Worm (Caenorhabditis elegans) whole organism, L2 larva: Measurements from ENCODE around the gene exp-1.

Experiments used
- alr-1 ChIP-seq: fragments of 150-350 bp; optimal IDR thresholded peaks from 2 replicates; lab custom pipeline; 2014; ENCODE audit warnings: missing biosample characterization, missing genetic modification characterization
- ceh-82 ChIP-seq: fragments of 150-350 bp; optimal IDR thresholded peaks from 2 replicates; lab custom pipeline; 2014; ENCODE audit warnings: missing biosample characterization, missing genetic modification characterization
- lin-13 ChIP-seq: fragments of 150-350 bp; optimal IDR thresholded peaks from 2 replicates; lab custom pipeline; 2014; ENCODE audit warnings: missing biosample characterization, missing genetic modification reagents, missing genetic modification characterization
- lin-39 ChIP-seq: fragments of 150-350 bp; optimal IDR thresholded peaks from 2 replicates; lab custom pipeline; 2014; ENCODE audit warnings: missing biosample characterization, missing genetic modification reagents, missing genetic modification characterization
- snpc-4 ChIP-seq: fragments of 150-350 bp; optimal IDR thresholded peaks from 2 replicates; lab custom pipeline; 2014; ENCODE audit warnings: missing biosample characterization, missing genetic modification characterization

DNA sequence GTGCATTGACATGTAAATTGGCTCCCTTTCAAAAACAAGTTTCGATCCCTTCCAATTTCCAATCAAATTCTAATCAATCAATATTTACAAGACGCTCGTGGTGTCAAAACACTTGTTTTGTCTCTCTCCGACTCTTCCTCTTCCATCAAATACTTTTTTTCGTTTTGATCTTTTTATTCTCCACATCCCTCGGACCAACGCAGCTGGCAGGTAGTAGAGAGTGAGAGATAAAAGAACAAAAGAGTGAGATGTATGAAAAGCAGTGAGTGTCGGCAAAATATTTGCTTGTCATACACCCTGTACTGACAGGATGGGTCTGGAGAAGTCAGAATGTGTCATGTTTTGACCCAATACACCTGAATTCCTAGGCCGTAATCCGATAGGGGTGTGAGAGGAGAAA, 24.2 kb downstream of the exp-1 start:
- TF ChIP-seq ceh-82, result no peak
- no peak for TF ChIP-seq lin-13 (GFP tag; lab: Kevin White, UChicago)
- no peak for TF ChIP-seq alr-1 (tag; lab: Kevin White, UChicago)
- no peak for TF ChIP-seq lin-39 (tag; lab: Kevin White, UChicago)
- TF ChIP-seq snpc-4 (tag; lab: Kevin White, UChicago), result no peak
